Worm (Caenorhabditis elegans) whole organism, early embryonic: ENCODE data around the gene let-711.

Experiments used
- B0310.2 ChIP-seq: sonication (generic microtip); optimal IDR thresholded peaks from 2 replicates; lab custom pipeline; 2016; ENCODE audit warnings: mild to moderate bottlenecking, missing genetic modification characterization, missing compliant biosample characterization
- aly-1 ChIP-seq: sonication (generic microtip); optimal IDR thresholded peaks from 2 replicates; lab custom pipeline; 2016; ENCODE audit warnings: missing genetic modification characterization, missing compliant biosample characterization
- ama-1 ChIP-seq: fragments of 150-350 bp; optimal IDR thresholded peaks from 2 replicates; lab custom pipeline; 2014
- flt-1 ChIP-seq: fragments of 200-800 bp; sonication (Bioruptor generic); IDR thresholded peaks from 2 replicates; pipeline ENCODE4 v1.3.6; 2022; ENCODE audit warnings: missing genetic modification characterization, missing compliant biosample characterization

DNA sequence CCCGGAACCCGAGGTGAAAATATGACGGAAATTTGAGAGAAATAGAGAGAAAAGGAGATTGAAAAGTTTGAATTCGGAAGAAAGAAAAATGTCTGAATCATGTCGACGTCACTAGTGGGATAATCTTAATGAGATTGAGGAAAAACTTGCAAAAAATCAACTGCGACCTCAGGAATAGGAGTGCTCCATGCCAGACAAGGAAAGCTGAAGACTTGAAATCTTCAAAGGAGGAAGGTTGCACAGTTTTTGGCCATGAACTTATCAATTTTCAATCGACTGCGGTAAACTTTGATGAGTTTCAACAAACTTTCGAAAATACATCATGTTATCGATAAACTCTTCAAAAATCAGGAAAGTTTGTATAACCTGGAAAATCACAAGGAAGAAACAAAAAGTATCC lies 34.1 kb upstream of the let-711 start, which contains the start of gene pdf-1:
- TF ChIP-seq B0310.2 = no peak
- no peak for TF ChIP-seq ama-1 (lab: Kevin White, UChicago)
- TF ChIP-seq aly-1 (tag; lab: Kevin White, UChicago) = no peak
- TF ChIP-seq flt-1 = no peak
